Worm (Caenorhabditis elegans) whole organism, L3 larva: ENCODE data around the gene klf-1.
A peak's percentile ranks its signal among the peaks of the same experiment; 100 is the strongest.

Experiments used
- elt-1 ChIP-seq: fragments of 150-350 bp; optimal IDR thresholded peaks from 2 replicates; lab custom pipeline; 2014; ENCODE audit warnings: missing biosample characterization, missing genetic modification characterization
- nhr-11 ChIP-seq: fragments of 150-350 bp; optimal IDR thresholded peaks from 2 replicates; lab custom pipeline; 2014; ENCODE audit warnings: missing biosample characterization, missing genetic modification characterization
- nhr-12 ChIP-seq: fragments of 150-350 bp; optimal IDR thresholded peaks from 2 replicates; lab custom pipeline; 2014; ENCODE audit warnings: missing biosample characterization, missing genetic modification characterization
- nhr-237 ChIP-seq: fragments of 150-350 bp; optimal IDR thresholded peaks from 2 replicates; lab custom pipeline; 2014; ENCODE audit warnings: missing biosample characterization, missing genetic modification characterization
- nhr-25 ChIP-seq: sonication (generic microtip); optimal IDR thresholded peaks from 2 replicates; lab custom pipeline; 2017; ENCODE audit warnings: missing biosample characterization, missing genetic modification characterization
- nhr-77 ChIP-seq: fragments of 150-350 bp; optimal IDR thresholded peaks from 2 replicates; lab custom pipeline; 2014; ENCODE audit warnings: missing biosample characterization, missing genetic modification characterization
- pha-4 ChIP-seq: fragments of 150-350 bp; optimal IDR thresholded peaks from 2 replicates; lab custom pipeline; 2014; ENCODE audit warnings: missing biosample characterization, missing genetic modification reagents, missing genetic modification characterization
- pqm-1 ChIP-seq: fragments of 150-350 bp; optimal IDR thresholded peaks from 2 replicates; lab custom pipeline; 2017; ENCODE audit warnings: missing biosample characterization, missing genetic modification characterization, inconsistent platforms
- snpc-4 ChIP-seq: fragments of 150-350 bp; optimal IDR thresholded peaks from 2 replicates; lab custom pipeline; 2014; ENCODE audit warnings: missing biosample characterization, missing genetic modification characterization
- unc-62 ChIP-seq: fragments of 150-350 bp; sonication (generic microtip); optimal IDR thresholded peaks from 4 replicates; lab custom pipeline; 2014; ENCODE audit warnings: missing biosample characterization, missing genetic modification reagents, missing genetic modification characterization
- ztf-4 ChIP-seq: fragments of 150-350 bp; optimal IDR thresholded peaks from 2 replicates; lab custom pipeline; 2014; ENCODE audit warnings: missing biosample characterization, missing genetic modification characterization

- TF ChIP-seq snpc-4 (tag; lab: Kevin White, UChicago) (peak; percentile 29), elt-1 (tag; lab: Kevin White, UChicago) (peak; percentile 44), pha-4 (tag; lab: Kevin White, UChicago) (peak; percentile 60), nhr-11 (tag; lab: Kevin White, UChicago) (no peak), unc-62 (GFP tag; lab: Kevin White, UChicago) (peak; percentile 52), nhr-25 (tag; lab: Kevin White, UChicago) (peak; percentile 87), ztf-4 (tag; lab: Kevin White, UChicago) (no peak), nhr-237 (tag; lab: Kevin White, UChicago) (no peak), nhr-12 (tag; lab: Kevin White, UChicago) (no peak), pqm-1 (peak; percentile 59), nhr-77 (tag; lab: Kevin White, UChicago) (no peak)
Observed at ce11 chrIII:2875946-2876345, 1.3 kb downstream of the klf-1 start.
